Fruit fly (Drosophila melanogaster): ENCODE measurements around the gene MED11.

Gene MED11

dm6 chr3L:18765657-18766592, 20.3 kb downstream of the MED11 start (continued):
- TF ChIP-seq CG42726 (GFP tag; IDR thresholded peaks at IDR 0.05; ENCODE audit: partially characterized antibody) (no peak), CG12155 (GFP tag; optimal IDR thresholded peaks at IDR 0.05) (no peak), CG14014 (GFP tag; IDR thresholded peaks at IDR 0.05) (no peak), CG9727 (GFP tag; optimal IDR thresholded peaks at IDR 0.05) (no peak), hbn (GFP tag; IDR thresholded peaks at IDR 0.05; ENCODE audit: partially characterized antibody) (peak; percentile 43; the same call in 1 of the 2 replicates), chinmo (GFP tag; IDR thresholded peaks at IDR 0.05; ENCODE audit: partially characterized antibody) (peak; percentile 92), CG8924 (tag; optimal IDR thresholded peaks at IDR 0.05) (no peak), CG33557 (GFP tag; optimal IDR thresholded peaks at IDR 0.05) (peak; percentile 77), CG17361 (GFP tag; IDR thresholded peaks at IDR 0.05) (peak; percentile 56; the same call in 2 of the 3 replicates), zf30C (GFP tag; optimal IDR thresholded peaks at IDR 0.05) (no peak), CG15011 (GFP tag; optimal IDR thresholded peaks at IDR 0.05) (no peak), Hr78 (GFP tag; optimal IDR thresholded peaks at IDR 0.05) (no peak), CG12236 (GFP tag; optimal IDR thresholded peaks at IDR 0.05) (no peak), chif (GFP tag; optimal IDR thresholded peaks at IDR 0.05) (no peak), Ssrp (tag; optimal IDR thresholded peaks at IDR 0.05) (no peak), trh (GFP tag; optimal IDR thresholded peaks at IDR 0.05) (no peak), CG9817 (tag; optimal IDR thresholded peaks at IDR 0.05) (no peak), CG7987 (GFP tag; optimal IDR thresholded peaks at IDR 0.05) (no peak), CG11504 (tag; optimal IDR thresholded peaks at IDR 0.05) (peak; percentile 74), CG15479 (GFP tag; optimal IDR thresholded peaks at IDR 0.05) (no peak), emc (GFP tag; optimal IDR thresholded peaks at IDR 0.05) (no peak), CG11723 (GFP tag; optimal IDR thresholded peaks at IDR 0.05) (no peak), Xrp1 (GFP tag; IDR thresholded peaks at IDR 0.05) (peak; percentile 27; the same call in 1 of the 2 replicates), CG12769 (tag; optimal IDR thresholded peaks at IDR 0.05) (peak; percentile 85), CG13123 (GFP tag; optimal IDR thresholded peaks at IDR 0.05) (no peak), Sry-β (GFP tag; optimal IDR thresholded peaks at IDR 0.05) (no peak), CG7372 (GFP tag; IDR thresholded peaks at IDR 0.05) (0 out of 2 replicates have a peak, but pooled peaks have one; percentile 20), CG9437 (GFP tag; optimal IDR thresholded peaks at IDR 0.05) (peak; percentile 31), CG6765 (GFP tag; optimal IDR thresholded peaks at IDR 0.05) (no peak), CG6854 (GFP tag; optimal IDR thresholded peaks at IDR 0.05) (peak; percentile 8), ttk (GFP tag; IDR thresholded peaks at IDR 0.05) (no peak), CG17612 (GFP tag; IDR thresholded peaks at IDR 0.05) (no peak), CG3065 (GFP tag; optimal IDR thresholded peaks at IDR 0.05) (no peak), CG4424 (GFP tag; optimal IDR thresholded peaks at IDR 0.05) (peak; percentile 11), danr (GFP tag; IDR thresholded peaks at IDR 0.05) (no peak), kni (GFP tag; optimal IDR thresholded peaks at IDR 0.05) (peak; percentile 67), Rfx (GFP tag; IDR thresholded peaks at IDR 0.05) (no peak; the same call in 1 of the 2 replicates), CG10321 (GFP tag; IDR thresholded peaks at IDR 0.05) (no peak), HLH3B (GFP tag; IDR thresholded peaks at IDR 0.05) (no peak; the same call in 1 of the 2 replicates), CG10959 (GFP tag; IDR thresholded peaks at IDR 0.05) (no peak), Meics (GFP tag; optimal IDR thresholded peaks at IDR 0.05) (no peak), dpn (GFP tag; optimal IDR thresholded peaks at IDR 0.05) (no peak), CG34376 (GFP tag; optimal IDR thresholded peaks at IDR 0.05) (peak; percentile 47), Six4 (GFP tag; optimal IDR thresholded peaks at IDR 0.05) (no peak), tx (GFP tag; optimal IDR thresholded peaks at IDR 0.05) (no peak), CG4707 (GFP tag; optimal IDR thresholded peaks at IDR 0.05) (no peak), lilli (GFP tag; optimal IDR thresholded peaks at IDR 0.05) (no peak), CG7745 (tag; optimal IDR thresholded peaks at IDR 0.05) (no peak)
